Worm (Caenorhabditis elegans) whole organism, late embryonic: ENCODE measurements around the gene C27D8.4.

Experiments
- F13H6.1 ChIP-seq: sonication (generic microtip); optimal IDR thresholded peaks from 2 replicates; lab custom pipeline; 2016; ENCODE audit warnings: missing genetic modification characterization, missing compliant biosample characterization
- ceh-14 ChIP-seq: sonication (generic microtip); optimal IDR thresholded peaks from 2 replicates; lab custom pipeline; 2016; ENCODE audit warnings: missing genotype, missing genetic modification characterization, missing compliant biosample characterization
- ceh-9 ChIP-seq: sonication (generic microtip); optimal IDR thresholded peaks from 2 replicates; lab custom pipeline; 2016; ENCODE audit warnings: mild to moderate bottlenecking, missing genetic modification characterization, inconsistent platforms, missing compliant biosample characterization
- dmd-4 ChIP-seq: sonication (generic microtip); optimal IDR thresholded peaks from 2 replicates; lab custom pipeline; 2016; ENCODE audit warnings: borderline replicate concordance, missing genetic modification characterization, missing compliant biosample characterization
- elt-2 ChIP-seq: sonication (generic microtip); optimal IDR thresholded peaks from 2 replicates; lab custom pipeline; 2016; ENCODE audit warnings: missing genetic modification reagents, missing genetic modification characterization, missing compliant biosample characterization
- ets-4 ChIP-seq: sonication (generic microtip); optimal IDR thresholded peaks from 2 replicates; lab custom pipeline; 2016; ENCODE audit warnings: missing genetic modification characterization, missing compliant biosample characterization
- fkh-6 ChIP-seq: sonication (generic microtip); optimal IDR thresholded peaks from 2 replicates; lab custom pipeline; 2016; ENCODE audit warnings: missing genetic modification characterization, missing compliant biosample characterization
- hlh-13 ChIP-seq: fragments of 200-800 bp; sonication (Bioruptor generic); optimal IDR thresholded peaks from 2 replicates; lab custom pipeline; 2018; ENCODE audit warnings: mild to moderate bottlenecking, missing genetic modification characterization, missing compliant biosample characterization
- mec-3 ChIP-seq: sonication (generic microtip); optimal IDR thresholded peaks from 2 replicates; lab custom pipeline; 2016; ENCODE audit warnings: borderline replicate concordance, missing genetic modification characterization, missing compliant biosample characterization
- pha-4 ChIP-seq: fragments of 150-350 bp; optimal IDR thresholded peaks from 2 replicates; lab custom pipeline; 2018; ENCODE audit warnings: missing biosample characterization, missing genetic modification reagents, missing genetic modification characterization
- sdc-2 ChIP-seq: sonication (generic microtip); optimal IDR thresholded peaks from 2 replicates; lab custom pipeline; 2016; ENCODE audit warnings: missing genotype, missing genetic modification characterization, missing compliant biosample characterization
- tbx-2 ChIP-seq: sonication (generic microtip); optimal IDR thresholded peaks from 2 replicates; lab custom pipeline; 2016; ENCODE audit warnings: missing genetic modification characterization, missing compliant biosample characterization
- unc-42 ChIP-seq: sonication (generic microtip); optimal IDR thresholded peaks from 2 replicates; lab custom pipeline; 2016; ENCODE audit warnings: missing genotype, missing genetic modification characterization, missing compliant biosample characterization

DNA sequence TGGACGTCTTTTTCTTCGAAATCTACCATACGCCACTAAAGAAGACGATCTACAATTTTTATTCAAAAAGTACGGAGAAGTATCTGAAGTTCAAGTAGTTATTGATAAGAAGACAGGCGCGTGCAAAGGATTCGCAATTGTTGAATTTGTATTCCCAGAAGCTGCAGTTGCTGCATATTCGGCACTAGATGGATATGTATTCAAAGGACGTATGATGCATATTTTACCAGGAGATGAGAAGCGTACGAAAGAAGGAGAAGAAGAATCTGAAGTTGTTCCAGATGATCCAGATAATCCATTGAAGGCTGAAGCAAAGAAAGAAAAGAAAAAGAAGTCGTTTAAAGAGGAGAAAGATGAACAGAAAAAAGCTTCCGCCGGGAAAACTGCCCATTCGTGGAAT lies 22.0 kb downstream of the C27D8.4 start:
- no peak for TF ChIP-seq dmd-4 (tag; lab: Kevin White, UChicago)
- TF ChIP-seq ets-4 (tag; lab: Kevin White, UChicago), result no peak
- no peak for TF ChIP-seq unc-42 (tag; lab: Kevin White, UChicago)
- TF ChIP-seq ceh-14, result no peak
- TF ChIP-seq fkh-6, result no peak
- TF ChIP-seq elt-2, result no peak
- TF ChIP-seq pha-4, result no peak
- no peak for TF ChIP-seq sdc-2
- TF ChIP-seq mec-3 (tag; lab: Kevin White, UChicago), result no peak
- no peak for TF ChIP-seq tbx-2 (tag; lab: Kevin White, UChicago)
- no peak for TF ChIP-seq hlh-13
- TF ChIP-seq F13H6.1 (tag; lab: Kevin White, UChicago), result no peak
- no peak for TF ChIP-seq ceh-9 (tag; lab: Kevin White, UChicago)
